Fruit fly (Drosophila melanogaster) ovary, adult (tissue): ENCODE results near the gene Mco4.

Source experiments
- CG17801 ChIP-seq: fragments of 200-800 bp; optimal IDR thresholded peaks from 2 replicates; lab custom pipeline; 2019; ENCODE audit warnings: missing biosample characterization, mild to moderate bottlenecking, missing genetic modification characterization, moderate library complexity; ENCODE audit not compliant: partially characterized antibody

Gene Mco4

dm6 chrX:17812193-17812592, 43.7 kb downstream of the Mco4 start:
- TF ChIP-seq CG17801 (GFP tag; lab: Kevin White, UChicago) = no peak

- TF ChIP-seq CG17801 (GFP tag; lab: Kevin White, UChicago) = no peak
Measured at dm6 chrX:17806973-17807372, 49.0 kb downstream of the Mco4 start.

dm6 chrX:17806335-17806734, 49.6 kb downstream of the Mco4 start:
- TF ChIP-seq CG17801 (GFP tag; lab: Kevin White, UChicago) = no peak

- no peak for TF ChIP-seq CG17801 (GFP tag; lab: Kevin White, UChicago)
Measured at dm6 chrX:17804048-17804447, 51.9 kb downstream of the Mco4 start.
